Fruit fly (Drosophila melanogaster) whole organism, pupa: ENCODE results near the gene CG31195.

Source experiments
- CG12605 ChIP-seq: fragments of 200-800 bp; sonication (Bioruptor generic); IDR thresholded peaks from 2 replicates; pipeline ENCODE4 v1.3.6; 2022; ENCODE audit warnings: missing biosample characterization, missing genetic modification characterization
- CG13204 ChIP-seq: fragments of 200-800 bp; sonication (Bioruptor generic); optimal IDR thresholded peaks from 2 replicates; lab custom pipeline; 2018; ENCODE audit warnings: missing biosample characterization, mild to moderate bottlenecking, missing genetic modification characterization, moderate library complexity
- CG14655 ChIP-seq: fragments of 200-800 bp; sonication (Bioruptor generic); optimal IDR thresholded peaks from 3 replicates; lab custom pipeline; 2017; ENCODE audit warnings: mild to moderate bottlenecking, missing biosample characterization, missing genetic modification reagents, missing genetic modification characterization
- CG32121 ChIP-seq: fragments of 200-800 bp; sonication (Bioruptor generic); IDR thresholded peaks from 2 replicates; pipeline ENCODE4 v1.3.6; 2022; ENCODE audit warnings: missing biosample characterization, missing genetic modification characterization
- CG34367 ChIP-seq: fragments of 200-800 bp; sonication (Bioruptor generic); optimal IDR thresholded peaks from 2 replicates; lab custom pipeline; 2018; ENCODE audit warnings: missing biosample characterization, mild to moderate bottlenecking, missing genetic modification characterization
- CG4496 ChIP-seq: fragments of 200-800 bp; sonication (Bioruptor generic); IDR thresholded peaks from 3 replicates; pipeline ENCODE4 v1.3.6; 2022; ENCODE audit warnings: missing biosample characterization, missing genetic modification characterization
- CG8159 ChIP-seq: fragments of 200-800 bp; sonication (Bioruptor generic); optimal IDR thresholded peaks from 3 replicates; lab custom pipeline; 2018; ENCODE audit warnings: missing biosample characterization, mild to moderate bottlenecking, missing genetic modification characterization, moderate library complexity
- CG9948 ChIP-seq: fragments of 200-800 bp; sonication (Bioruptor generic); optimal IDR thresholded peaks from 2 replicates; lab custom pipeline; 2018; ENCODE audit warnings: missing biosample characterization, mild to moderate bottlenecking, missing genetic modification characterization, moderate library complexity
- EcR ChIP-seq: fragments of 200-800 bp; sonication (Bioruptor generic); optimal IDR thresholded peaks from 3 replicates; lab custom pipeline; 2019; ENCODE audit warnings: missing biosample characterization, missing genetic modification characterization, mild to moderate bottlenecking, moderate library complexity, missing genetic modification reagents
- Ets98B ChIP-seq: fragments of 200-800 bp; sonication (Bioruptor generic); IDR thresholded peaks from 2 replicates; pipeline ENCODE4 v1.3.6; 2022; ENCODE audit warnings: missing biosample characterization, missing genetic modification characterization
- Pif1A ChIP-seq: fragments of 200-800 bp; sonication (Bioruptor generic); optimal IDR thresholded peaks from 3 replicates; lab custom pipeline; 2016; ENCODE audit warnings: missing biosample characterization, missing genetic modification characterization
- Pif1B ChIP-seq: fragments of 200-800 bp; sonication (Bioruptor generic); optimal IDR thresholded peaks from 3 replicates; lab custom pipeline; 2016; ENCODE audit warnings: missing biosample characterization, missing genetic modification characterization
- Snoo ChIP-seq: fragments of 200-800 bp; sonication (Bioruptor generic); optimal IDR thresholded peaks from 3 replicates; lab custom pipeline; 2017; ENCODE audit warnings: missing biosample characterization, mild to moderate bottlenecking, missing genetic modification characterization, inconsistent platforms
- gl ChIP-seq: fragments of 200-800 bp; sonication (Bioruptor generic); optimal IDR thresholded peaks from 2 replicates; lab custom pipeline; 2018; ENCODE audit warnings: missing biosample characterization, mild to moderate bottlenecking, missing genetic modification characterization

dm6 chr3R:20790437-20790836 is 28.3 kb upstream of the CG31195 start:
- no peak for TF ChIP-seq Snoo (tag; lab: Kevin White, UChicago)
- no peak for TF ChIP-seq Pif1B (GFP tag; lab: Kevin White, UChicago)
- peak; percentile 79 for TF ChIP-seq CG4496 (GFP tag; lab: Robert Waterston, UW)
- TF ChIP-seq CG13204 (GFP tag; lab: Kevin White, UChicago): no peak
- peak; percentile 65 for TF ChIP-seq Ets98B (GFP tag; lab: Robert Waterston, UW)
- no peak for TF ChIP-seq CG34367 (tag; lab: Kevin White, UChicago)
- TF ChIP-seq CG9948 (tag; lab: Kevin White, UChicago): no peak
- no peak for TF ChIP-seq gl
- no peak for TF ChIP-seq EcR (GFP tag; lab: Kevin White, UChicago)
- TF ChIP-seq CG8159 (tag; lab: Kevin White, UChicago): no peak
- TF ChIP-seq CG32121 (GFP tag; lab: Robert Waterston, UW): peak; percentile 79
- TF ChIP-seq Pif1A (GFP tag; lab: Kevin White, UChicago): no peak
- TF ChIP-seq CG14655: no peak
- TF ChIP-seq CG12605 (GFP tag; lab: Robert Waterston, UW): peak; percentile 63
